Fruit fly (Drosophila melanogaster) whole organism, wandering third instar larva: Measurements from ENCODE around the gene Coa8.

Experiments
- Abd-B ChIP-seq: fragments of >200 bp; optimal IDR thresholded peaks from 2 replicates; lab custom pipeline; 2017; ENCODE audit warnings: missing biosample characterization, missing genetic modification characterization
- CG32264 ChIP-seq: fragments of 200-800 bp; sonication (Bioruptor generic); optimal IDR thresholded peaks from 2 replicates; lab custom pipeline; 2016; ENCODE audit warnings: missing biosample characterization, missing genetic modification characterization
- CG9705 ChIP-seq: fragments of 200-800 bp; sonication (Bioruptor generic); optimal IDR thresholded peaks from 2 replicates; lab custom pipeline; 2018; ENCODE audit warnings: missing biosample characterization, mild to moderate bottlenecking, missing genetic modification characterization
- CrebA ChIP-seq: fragments of 200-800 bp; sonication (Bioruptor generic); optimal IDR thresholded peaks from 2 replicates; lab custom pipeline; 2016; ENCODE audit warnings: missing biosample characterization, mild to moderate bottlenecking, missing genetic modification characterization, borderline replicate concordance
- Dfd ChIP-seq: fragments of >200 bp; optimal IDR thresholded peaks from 2 replicates; lab custom pipeline; 2017; ENCODE audit warnings: missing biosample characterization, missing genetic modification characterization
- Dif ChIP-seq: fragments of 200-275, 200-300 bp; sonication (Bioruptor generic); optimal IDR thresholded peaks from 2 replicates; lab custom pipeline; 2018; ENCODE audit warnings: missing biosample characterization, missing genetic modification characterization; ENCODE audit not compliant: partially characterized antibody
- GATAd ChIP-seq: sonication (Bioruptor generic); optimal IDR thresholded peaks from 2 replicates; lab custom pipeline; 2016; ENCODE audit warnings: missing biosample characterization, missing genetic modification characterization
- HLH106 ChIP-seq: fragments of 200-800 bp; optimal IDR thresholded peaks from 3 replicates; lab custom pipeline; 2019; ENCODE audit warnings: missing biosample characterization, mild to moderate bottlenecking, missing genetic modification characterization, moderate library complexity
- Hnf4 ChIP-seq: fragments of 200-800 bp; sonication (Bioruptor generic); optimal IDR thresholded peaks from 2 replicates; lab custom pipeline; 2016; ENCODE audit warnings: missing biosample characterization, mild to moderate bottlenecking, missing genetic modification characterization
- Hr78 ChIP-seq: fragments of >200 bp; optimal IDR thresholded peaks from 2 replicates; lab custom pipeline; 2017; ENCODE audit warnings: missing biosample characterization, missing genetic modification characterization
- Hr83 ChIP-seq: fragments of 200-300 bp; sonication (Bioruptor generic); optimal IDR thresholded peaks from 2 replicates; lab custom pipeline; 2016; ENCODE audit warnings: missing biosample characterization, mild to moderate bottlenecking, missing genetic modification characterization, moderate library complexity; ENCODE audit not compliant: poor library complexity, severe bottlenecking
- Jra ChIP-seq: sonication (Bioruptor generic); optimal IDR thresholded peaks from 2 replicates; lab custom pipeline; 2016; ENCODE audit warnings: missing biosample characterization, missing genetic modification characterization
- Mio ChIP-seq: sonication (Bioruptor generic); optimal IDR thresholded peaks from 2 replicates; lab custom pipeline; 2016; ENCODE audit warnings: missing biosample characterization, missing genetic modification characterization
- Myc ChIP-seq: fragments of >200 bp; optimal IDR thresholded peaks from 2 replicates; lab custom pipeline; 2017
- N ChIP-seq: fragments of >200 bp; optimal IDR thresholded peaks from 2 replicates; lab custom pipeline; 2018; ENCODE audit warnings: missing biosample characterization, missing external identifiers, missing genetic modification characterization
- OdsH ChIP-seq: fragments of 200-800 bp; sonication (Bioruptor generic); optimal IDR thresholded peaks from 2 replicates; lab custom pipeline; 2016; ENCODE audit warnings: missing biosample characterization, mild to moderate bottlenecking, missing genetic modification characterization
- Rel ChIP-seq, 2 experiments: fragments of 200-800 bp; sonication (Bioruptor generic) in 1 of 2; optimal IDR thresholded peaks; 2 replicates in 1 of 2; 3 replicates in 1 of 2; lab custom pipeline; 2016 to 2019; ENCODE audit warnings: mild to moderate bottlenecking in 2 of 2, missing biosample characterization in 2 of 2, missing genetic modification characterization in 2 of 2, moderate library complexity in 1 of 2
- Sp1 ChIP-seq: fragments of 200-800 bp; sonication (Bioruptor generic); optimal IDR thresholded peaks from 3 replicates; lab custom pipeline; 2019; ENCODE audit warnings: missing biosample characterization, mild to moderate bottlenecking, missing genetic modification characterization, moderate library complexity
- Vsx2 ChIP-seq: fragments of 200-300, 225-300 bp; sonication (Bioruptor generic); optimal IDR thresholded peaks from 2 replicates; lab custom pipeline; 2018; ENCODE audit warnings: missing biosample characterization, missing genetic modification characterization; ENCODE audit not compliant: partially characterized antibody
- br ChIP-seq: fragments of 200-800 bp; sonication (Bioruptor generic); optimal IDR thresholded peaks from 2 replicates; lab custom pipeline; 2016; ENCODE audit warnings: missing biosample characterization, missing genetic modification characterization
- brk ChIP-seq: fragments of 200-800 bp; sonication (Bioruptor generic); optimal IDR thresholded peaks from 2 replicates; lab custom pipeline; 2016; ENCODE audit warnings: missing biosample characterization, mild to moderate bottlenecking, missing genetic modification characterization
- dl ChIP-seq, 2 experiments: fragments of 175-275, 200-275 bp in 1 of 2; fragments of 200-275 bp in 1 of 2; sonication (Bioruptor generic); optimal IDR thresholded peaks; lab custom pipeline; 2018; ENCODE audit warnings: mild to moderate bottlenecking in 2 of 2, missing biosample characterization in 2 of 2, missing genetic modification characterization in 2 of 2, moderate library complexity in 2 of 2; ENCODE audit not compliant: partially characterized antibody in 2 of 2, insufficient read depth in 1 of 2
- dmrt93B ChIP-seq: fragments of 200-800 bp; sonication (Bioruptor generic); optimal IDR thresholded peaks from 2 replicates; lab custom pipeline; 2018; ENCODE audit warnings: missing biosample characterization, mild to moderate bottlenecking, missing genetic modification characterization
- dsf ChIP-seq: sonication (Bioruptor generic); optimal IDR thresholded peaks from 2 replicates; lab custom pipeline; 2016; ENCODE audit warnings: missing biosample characterization, missing genetic modification characterization, borderline replicate concordance
- ey ChIP-seq: fragments of 200-800 bp; sonication (Bioruptor generic); optimal IDR thresholded peaks from 2 replicates; lab custom pipeline; 2016; ENCODE audit warnings: missing biosample characterization, missing genetic modification characterization
- foxo ChIP-seq, 2 experiments: fragments of 200-800 bp; sonication (Bioruptor generic); optimal IDR thresholded peaks; 2 replicates in 1 of 2; 3 replicates in 1 of 2; lab custom pipeline; 2016 to 2017; ENCODE audit warnings: missing biosample characterization in 2 of 2, missing genetic modification characterization in 2 of 2
- fru ChIP-seq: fragments of 200-800 bp; sonication (Bioruptor generic); optimal IDR thresholded peaks from 3 replicates; lab custom pipeline; 2016; ENCODE audit warnings: missing biosample characterization, mild to moderate bottlenecking, missing genetic modification characterization
- h ChIP-seq: fragments of 200-800 bp; sonication (Bioruptor generic); optimal IDR thresholded peaks from 3 replicates; lab custom pipeline; 2016; ENCODE audit warnings: missing biosample characterization, mild to moderate bottlenecking, missing genetic modification characterization
- jim ChIP-seq: fragments of 175-275, 200-325 bp; sonication (Bioruptor generic); optimal IDR thresholded peaks from 2 replicates; lab custom pipeline; 2016; ENCODE audit warnings: missing biosample characterization, mild to moderate bottlenecking, missing genetic modification characterization
- lola ChIP-seq: fragments of >200 bp; optimal IDR thresholded peaks from 2 replicates; lab custom pipeline; 2017; ENCODE audit warnings: missing biosample characterization, missing genetic modification characterization
- pan ChIP-seq: fragments of >200 bp; optimal IDR thresholded peaks from 2 replicates; lab custom pipeline; 2017
- psq ChIP-seq: fragments of 200-800 bp; sonication (Bioruptor generic); optimal IDR thresholded peaks from 3 replicates; lab custom pipeline; 2017; ENCODE audit warnings: missing biosample characterization, mild to moderate bottlenecking, missing genetic modification characterization, moderate library complexity
- rgr ChIP-seq: fragments of 200-800 bp; sonication (Bioruptor generic); optimal IDR thresholded peaks from 3 replicates; lab custom pipeline; 2016; ENCODE audit warnings: missing biosample characterization, mild to moderate bottlenecking, missing genetic modification characterization
- sage ChIP-seq: fragments of 200-800 bp; sonication (Bioruptor generic); optimal IDR thresholded peaks from 2 replicates; lab custom pipeline; 2016; ENCODE audit warnings: missing biosample characterization, mild to moderate bottlenecking, missing genetic modification characterization
- sv ChIP-seq: fragments of 200-800 bp; sonication (Bioruptor generic); optimal IDR thresholded peaks from 3 replicates; lab custom pipeline; 2016; ENCODE audit warnings: missing biosample characterization, missing genetic modification characterization
- tai ChIP-seq: sonication (Bioruptor generic); optimal IDR thresholded peaks from 2 replicates; lab custom pipeline; 2016; ENCODE audit warnings: missing biosample characterization, missing genetic modification characterization
- usp ChIP-seq: fragments of >200 bp; optimal IDR thresholded peaks from 2 replicates; lab custom pipeline; 2017; ENCODE audit warnings: missing biosample characterization, missing genetic modification characterization
- woc ChIP-seq: sonication (Bioruptor generic); optimal IDR thresholded peaks from 2 replicates; lab custom pipeline; 2016; ENCODE audit warnings: missing biosample characterization, mild to moderate bottlenecking, missing genetic modification characterization

Gene Coa8

DNA sequence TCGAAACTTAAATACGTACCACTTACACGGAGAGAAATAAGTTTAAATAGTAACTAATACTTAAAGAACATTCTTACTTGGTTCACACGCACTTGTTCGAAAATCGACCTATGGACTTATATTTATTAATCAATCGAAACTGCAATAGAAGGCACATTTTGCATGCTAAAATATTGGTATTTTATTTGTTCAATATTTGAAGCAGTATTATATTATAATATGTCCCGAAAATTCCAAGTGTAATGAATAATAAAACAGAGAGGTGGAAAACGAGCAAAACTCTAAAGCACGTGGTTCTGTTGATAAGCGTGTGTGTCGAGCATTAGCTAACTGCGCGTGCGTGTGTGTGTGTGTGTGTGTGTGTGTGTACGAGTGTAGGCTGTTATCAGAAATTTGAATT is 30.2 kb upstream of the Coa8 start (continued):
- TF ChIP-seq h, result peak; percentile 80
- TF ChIP-seq HLH106 (tag; lab: Kevin White, UChicago), result peak; percentile 56
- TF ChIP-seq foxo (GFP tag; optimal IDR thresholded peaks at IDR 0.05; lab: Kevin White, UChicago), result peak in 1 of 2 experiments; percentile 77
- TF ChIP-seq dl (GFP tag; optimal IDR thresholded peaks at IDR 0.05; lab: Kevin White, UChicago; ENCODE audit: insufficient read depth in 1 of 2, partially characterized antibody in 2 of 2), result no peak

DNA sequence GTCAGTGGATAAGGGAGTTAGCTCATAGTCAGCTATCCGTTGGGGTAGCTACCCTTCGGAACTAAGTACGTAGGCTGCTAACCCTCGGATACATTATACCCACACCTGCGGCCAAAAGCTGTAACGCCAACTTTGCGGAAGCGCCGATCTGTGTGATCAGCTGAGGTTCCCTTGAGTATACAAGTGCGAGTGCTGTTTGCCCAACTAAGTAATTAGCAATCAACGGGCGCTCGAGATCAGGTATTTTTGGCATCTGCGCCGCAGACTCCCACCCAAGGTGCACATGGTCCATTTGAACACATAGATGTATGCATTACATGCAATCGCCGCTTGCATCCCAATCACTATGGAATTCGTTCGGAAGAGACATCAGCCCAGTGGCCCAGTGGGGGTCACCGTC is 26.0 kb upstream of the Coa8 start:
- TF ChIP-seq woc (no peak), sv (GFP tag; lab: Kevin White, UChicago) (peak; percentile 11), Abd-B (GFP tag; lab: Kevin White, UChicago) (no peak), foxo (GFP tag; optimal IDR thresholded peaks at IDR 0.05; lab: Kevin White, UChicago) (peak in 1 of 2 experiments; percentile 57), fru (peak; percentile 27), Vsx2 (no peak), dsf (GFP tag; lab: Kevin White, UChicago) (no peak), Mio (no peak), Hr83 (GFP tag; lab: Kevin White, UChicago) (peak; percentile 98), jim (GFP tag; lab: Kevin White, UChicago) (peak; percentile 62), lola (GFP tag; lab: Kevin White, UChicago) (no peak), Hr78 (GFP tag; lab: Kevin White, UChicago) (no peak), CrebA (GFP tag; lab: Kevin White, UChicago) (no peak), tai (GFP tag; lab: Kevin White, UChicago) (no peak), Hnf4 (peak; percentile 41), dl (GFP tag; optimal IDR thresholded peaks at IDR 0.05; lab: Kevin White, UChicago; ENCODE audit: insufficient read depth in 1 of 2, partially characterized antibody in 2 of 2) (no peak), CG9705 (GFP tag; lab: Kevin White, UChicago) (peak; percentile 11), sage (GFP tag; lab: Kevin White, UChicago) (no peak), pan (no peak), dmrt93B (GFP tag; lab: Kevin White, UChicago) (no peak), Dif (no peak), Dfd (GFP tag; lab: Kevin White, UChicago) (no peak), GATAd (GFP tag; lab: Kevin White, UChicago) (peak; percentile 13), psq (GFP tag; lab: Kevin White, UChicago) (no peak), Jra (GFP tag; lab: Kevin White, UChicago) (peak; percentile 25), rgr (GFP tag; lab: Kevin White, UChicago) (peak; percentile 53), br (peak; percentile 40), HLH106 (tag; lab: Kevin White, UChicago) (peak; percentile 17), Myc (lab: Kevin White, UChicago) (no peak), Rel (GFP tag; optimal IDR thresholded peaks at IDR 0.05; lab: Kevin White, UChicago) (no peak), Rel (tag; optimal IDR thresholded peaks at IDR 0.05; lab: Kevin White, UChicago) (no peak), brk (GFP tag; lab: Kevin White, UChicago) (no peak), ey (GFP tag; lab: Kevin White, UChicago) (no peak), h (peak; percentile 82), OdsH (GFP tag; lab: Kevin White, UChicago) (peak; percentile 43), Sp1 (GFP tag; lab: Kevin White, UChicago) (peak; percentile 45), N (GFP tag; lab: Kevin White, UChicago) (no peak), CG32264 (GFP tag; lab: Kevin White, UChicago) (peak; percentile 53), usp (GFP tag; lab: Kevin White, UChicago) (no peak)

DNA sequence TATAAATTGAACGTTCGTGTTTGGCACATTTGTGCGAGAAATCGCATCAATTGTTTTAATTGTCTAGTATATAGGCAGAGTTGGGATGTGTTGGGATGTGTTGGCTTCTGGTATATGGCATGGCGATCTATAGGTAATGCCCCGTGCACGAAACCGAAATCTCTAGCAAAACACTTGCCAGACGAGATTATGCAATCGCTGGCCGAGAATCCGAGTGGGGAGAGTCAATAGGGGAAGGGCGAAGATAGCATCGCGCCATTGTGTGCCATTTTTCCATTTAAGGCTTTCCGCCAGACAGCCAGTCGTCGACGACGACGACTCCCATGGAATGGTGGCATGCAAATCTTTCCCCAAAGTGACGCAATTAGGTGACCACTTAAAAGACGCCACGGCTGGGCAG is 25.2 kb upstream of the Coa8 start:
- TF ChIP-seq Rel (GFP tag; optimal IDR thresholded peaks at IDR 0.05; lab: Kevin White, UChicago) (no peak), Rel (tag; optimal IDR thresholded peaks at IDR 0.05; lab: Kevin White, UChicago) (peak; percentile 60), lola (GFP tag; lab: Kevin White, UChicago) (no peak), jim (GFP tag; lab: Kevin White, UChicago) (no peak)
